Fruit fly (Drosophila melanogaster) whole organism, embryonic: Measurements from ENCODE around the gene Vm32E.

Source experiments
- Bteb2 ChIP-seq: fragments of 200-800 bp; sonication (Bioruptor generic); optimal IDR thresholded peaks from 2 replicates; lab custom pipeline; 2016; ENCODE audit warnings: missing biosample characterization, missing genetic modification characterization
- CG10979 ChIP-seq: fragments of 200-800 bp; sonication (Bioruptor generic); optimal IDR thresholded peaks from 2 replicates; lab custom pipeline; 2018; ENCODE audit warnings: missing biosample characterization, mild to moderate bottlenecking, missing genetic modification characterization, moderate library complexity
- CG12236 ChIP-seq: fragments of 200-800 bp; sonication (Bioruptor generic); optimal IDR thresholded peaks from 2 replicates; lab custom pipeline; 2016; ENCODE audit warnings: missing biosample characterization, missing genetic modification characterization
- CG7839 ChIP-seq: fragments of 200-800 bp; sonication (Bioruptor generic); optimal IDR thresholded peaks from 3 replicates; lab custom pipeline; 2018; ENCODE audit warnings: missing biosample characterization, mild to moderate bottlenecking, missing genetic modification characterization, moderate library complexity
- Deaf1 ChIP-seq: fragments of 200-800 bp; optimal IDR thresholded peaks from 3 replicates; lab custom pipeline; 2019; ENCODE audit warnings: missing biosample characterization, mild to moderate bottlenecking, missing genetic modification characterization, moderate library complexity
- Dll ChIP-seq: fragments of 200-800 bp; sonication (Bioruptor generic); IDR thresholded peaks from 4 replicates; pipeline ENCODE4 v1.3.6; 2022; ENCODE audit warnings: missing biosample characterization, missing genetic modification characterization; ENCODE audit not compliant: partially characterized antibody
- NFAT ChIP-seq: fragments of 200-800 bp; sonication (Bioruptor generic); IDR thresholded peaks from 2 replicates; pipeline ENCODE4 v1.3.6; 2022; ENCODE audit warnings: missing biosample characterization, missing genetic modification characterization
- Rx ChIP-seq: fragments of 200-800 bp; sonication (Bioruptor generic); IDR thresholded peaks from 2 replicates; pipeline ENCODE4 v1.3.6; 2022; ENCODE audit warnings: missing biosample characterization, missing genetic modification characterization
- Ssrp ChIP-seq: fragments of 200-800 bp; sonication (Bioruptor generic); optimal IDR thresholded peaks from 2 replicates; lab custom pipeline; 2018; ENCODE audit warnings: missing biosample characterization, mild to moderate bottlenecking, missing genetic modification characterization, moderate library complexity
- Stat92E ChIP-seq, 3 experiments: fragments of >200 bp in 2 of 3; fragments of 200-800 bp in 1 of 3; sonication (Bioruptor generic) in 1 of 3; optimal IDR thresholded peaks; 2 replicates each; lab custom pipeline; 2017 to 2019; ENCODE audit warnings: missing biosample characterization in 3 of 3, missing genetic modification characterization in 3 of 3, mild to moderate bottlenecking in 1 of 3, moderate library complexity in 1 of 3
- danr ChIP-seq: fragments of 200-800 bp; sonication (Bioruptor generic); IDR thresholded peaks from 2 replicates; pipeline ENCODE4 v1.3.6; 2022; ENCODE audit warnings: missing biosample characterization, missing genetic modification characterization
- ken ChIP-seq: fragments of 200-800 bp; sonication (Bioruptor generic); IDR thresholded peaks from 3 replicates; pipeline ENCODE4 v1.3.6; 2022; ENCODE audit warnings: missing biosample characterization, missing genetic modification characterization
- pum ChIP-seq: fragments of 200-800 bp; sonication (Bioruptor generic); optimal IDR thresholded peaks from 2 replicates; lab custom pipeline; 2016; ENCODE audit warnings: missing biosample characterization, missing genetic modification characterization
- repo ChIP-seq: fragments of 200-800 bp; sonication (Bioruptor generic); optimal IDR thresholded peaks from 2 replicates; lab custom pipeline; 2016; ENCODE audit warnings: missing biosample characterization, missing genetic modification characterization

DNA sequence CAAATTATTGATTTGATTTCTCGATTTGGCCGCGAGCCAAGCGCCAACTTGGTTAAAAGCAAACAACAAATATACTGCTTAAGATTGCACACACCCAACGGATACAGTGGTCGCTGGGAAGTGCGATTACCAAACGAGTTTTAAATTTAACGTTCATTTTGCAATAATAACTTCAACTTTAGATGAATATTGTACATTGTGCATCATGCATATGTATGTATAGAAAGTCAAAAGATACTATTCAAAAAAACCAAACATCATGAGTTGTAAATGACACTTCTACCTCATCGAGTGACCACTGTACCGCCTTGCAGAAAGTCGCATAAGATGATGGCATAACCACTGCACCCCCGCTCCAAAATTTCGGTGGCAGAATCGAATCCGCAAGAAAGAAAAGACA is 49.3 kb upstream of the Vm32E start:
- no peak for TF ChIP-seq repo (GFP tag; lab: Kevin White, UChicago)
- TF ChIP-seq Rx (GFP tag; lab: Robert Waterston, UW), result no peak
- TF ChIP-seq NFAT, result no peak
- TF ChIP-seq CG10979 (tag; lab: Kevin White, UChicago), result no peak
- no peak for TF ChIP-seq ken (GFP tag; lab: Robert Waterston, UW)
- TF ChIP-seq Dll, result no peak
- no peak for TF ChIP-seq Ssrp (tag; lab: Kevin White, UChicago)
- no peak for TF ChIP-seq Bteb2 (GFP tag; lab: Kevin White, UChicago)
- TF ChIP-seq CG12236 (GFP tag; lab: Kevin White, UChicago), result no peak
- TF ChIP-seq pum, result no peak
- TF ChIP-seq CG7839 (tag; lab: Kevin White, UChicago), result no peak
- no peak for TF ChIP-seq danr (GFP tag; lab: Robert Waterston, UW)
- no peak for TF ChIP-seq Deaf1
- TF ChIP-seq Stat92E (GFP tag; optimal IDR thresholded peaks at IDR 0.05; lab: Kevin White, UChicago), result no peak
